Fruit fly (Drosophila melanogaster) whole organism, wandering third instar larva: ENCODE measurements around the gene slmo.
A peak's percentile ranks its signal among the peaks of the same experiment; 100 is the strongest.

Experiments used
- CG9705 ChIP-seq: fragments of 200-800 bp; sonication (Bioruptor generic); optimal IDR thresholded peaks from 2 replicates; lab custom pipeline; 2018; ENCODE audit warnings: missing biosample characterization, mild to moderate bottlenecking, missing genetic modification characterization
- CrebA ChIP-seq: fragments of 200-800 bp; sonication (Bioruptor generic); optimal IDR thresholded peaks from 2 replicates; lab custom pipeline; 2016; ENCODE audit warnings: missing biosample characterization, mild to moderate bottlenecking, missing genetic modification characterization, borderline replicate concordance
- Dfd ChIP-seq: fragments of >200 bp; optimal IDR thresholded peaks from 2 replicates; lab custom pipeline; 2017; ENCODE audit warnings: missing biosample characterization, missing genetic modification characterization
- Dif ChIP-seq: fragments of 200-275, 200-300 bp; sonication (Bioruptor generic); optimal IDR thresholded peaks from 2 replicates; lab custom pipeline; 2018; ENCODE audit warnings: missing biosample characterization, missing genetic modification characterization; ENCODE audit not compliant: partially characterized antibody
- GATAd ChIP-seq: sonication (Bioruptor generic); optimal IDR thresholded peaks from 2 replicates; lab custom pipeline; 2016; ENCODE audit warnings: missing biosample characterization, missing genetic modification characterization
- HLH106 ChIP-seq: fragments of 200-800 bp; optimal IDR thresholded peaks from 3 replicates; lab custom pipeline; 2019; ENCODE audit warnings: missing biosample characterization, mild to moderate bottlenecking, missing genetic modification characterization, moderate library complexity
- Hr83 ChIP-seq: fragments of 200-300 bp; sonication (Bioruptor generic); optimal IDR thresholded peaks from 2 replicates; lab custom pipeline; 2016; ENCODE audit warnings: missing biosample characterization, mild to moderate bottlenecking, missing genetic modification characterization, moderate library complexity; ENCODE audit not compliant: poor library complexity, severe bottlenecking
- Myc ChIP-seq: fragments of >200 bp; optimal IDR thresholded peaks from 2 replicates; lab custom pipeline; 2017
- OdsH ChIP-seq: fragments of 200-800 bp; sonication (Bioruptor generic); optimal IDR thresholded peaks from 2 replicates; lab custom pipeline; 2016; ENCODE audit warnings: missing biosample characterization, mild to moderate bottlenecking, missing genetic modification characterization
- Rel ChIP-seq, 2 experiments: fragments of 200-800 bp; sonication (Bioruptor generic) in 1 of 2; optimal IDR thresholded peaks; 2 replicates in 1 of 2; 3 replicates in 1 of 2; lab custom pipeline; 2016 to 2019; ENCODE audit warnings: mild to moderate bottlenecking in 2 of 2, missing biosample characterization in 2 of 2, missing genetic modification characterization in 2 of 2, moderate library complexity in 1 of 2
- Vsx2 ChIP-seq: fragments of 200-300, 225-300 bp; sonication (Bioruptor generic); optimal IDR thresholded peaks from 2 replicates; lab custom pipeline; 2018; ENCODE audit warnings: missing biosample characterization, missing genetic modification characterization; ENCODE audit not compliant: partially characterized antibody
- brk ChIP-seq: fragments of 200-800 bp; sonication (Bioruptor generic); optimal IDR thresholded peaks from 2 replicates; lab custom pipeline; 2016; ENCODE audit warnings: missing biosample characterization, mild to moderate bottlenecking, missing genetic modification characterization
- dl ChIP-seq, 2 experiments: fragments of 175-275, 200-275 bp in 1 of 2; fragments of 200-275 bp in 1 of 2; sonication (Bioruptor generic); optimal IDR thresholded peaks; lab custom pipeline; 2018; ENCODE audit warnings: mild to moderate bottlenecking in 2 of 2, missing biosample characterization in 2 of 2, missing genetic modification characterization in 2 of 2, moderate library complexity in 2 of 2; ENCODE audit not compliant: partially characterized antibody in 2 of 2, insufficient read depth in 1 of 2
- dmrt93B ChIP-seq: fragments of 200-800 bp; sonication (Bioruptor generic); optimal IDR thresholded peaks from 2 replicates; lab custom pipeline; 2018; ENCODE audit warnings: missing biosample characterization, mild to moderate bottlenecking, missing genetic modification characterization
- ey ChIP-seq: fragments of 200-800 bp; sonication (Bioruptor generic); optimal IDR thresholded peaks from 2 replicates; lab custom pipeline; 2016; ENCODE audit warnings: missing biosample characterization, missing genetic modification characterization
- foxo ChIP-seq, 2 experiments: fragments of 200-800 bp; sonication (Bioruptor generic); optimal IDR thresholded peaks; 2 replicates in 1 of 2; 3 replicates in 1 of 2; lab custom pipeline; 2016 to 2017; ENCODE audit warnings: missing biosample characterization in 2 of 2, missing genetic modification characterization in 2 of 2
- fru ChIP-seq: fragments of 200-800 bp; sonication (Bioruptor generic); optimal IDR thresholded peaks from 3 replicates; lab custom pipeline; 2016; ENCODE audit warnings: missing biosample characterization, mild to moderate bottlenecking, missing genetic modification characterization
- h ChIP-seq: fragments of 200-800 bp; sonication (Bioruptor generic); optimal IDR thresholded peaks from 3 replicates; lab custom pipeline; 2016; ENCODE audit warnings: missing biosample characterization, mild to moderate bottlenecking, missing genetic modification characterization
- jim ChIP-seq: fragments of 175-275, 200-325 bp; sonication (Bioruptor generic); optimal IDR thresholded peaks from 2 replicates; lab custom pipeline; 2016; ENCODE audit warnings: missing biosample characterization, mild to moderate bottlenecking, missing genetic modification characterization
- lola ChIP-seq: fragments of >200 bp; optimal IDR thresholded peaks from 2 replicates; lab custom pipeline; 2017; ENCODE audit warnings: missing biosample characterization, missing genetic modification characterization
- pan ChIP-seq: fragments of >200 bp; optimal IDR thresholded peaks from 2 replicates; lab custom pipeline; 2017
- rgr ChIP-seq: fragments of 200-800 bp; sonication (Bioruptor generic); optimal IDR thresholded peaks from 3 replicates; lab custom pipeline; 2016; ENCODE audit warnings: missing biosample characterization, mild to moderate bottlenecking, missing genetic modification characterization
- sage ChIP-seq: fragments of 200-800 bp; sonication (Bioruptor generic); optimal IDR thresholded peaks from 2 replicates; lab custom pipeline; 2016; ENCODE audit warnings: missing biosample characterization, mild to moderate bottlenecking, missing genetic modification characterization
- sv ChIP-seq: fragments of 200-800 bp; sonication (Bioruptor generic); optimal IDR thresholded peaks from 3 replicates; lab custom pipeline; 2016; ENCODE audit warnings: missing biosample characterization, missing genetic modification characterization
- tai ChIP-seq: sonication (Bioruptor generic); optimal IDR thresholded peaks from 2 replicates; lab custom pipeline; 2016; ENCODE audit warnings: missing biosample characterization, missing genetic modification characterization
- woc ChIP-seq: sonication (Bioruptor generic); optimal IDR thresholded peaks from 2 replicates; lab custom pipeline; 2016; ENCODE audit warnings: missing biosample characterization, mild to moderate bottlenecking, missing genetic modification characterization

Gene slmo

DNA sequence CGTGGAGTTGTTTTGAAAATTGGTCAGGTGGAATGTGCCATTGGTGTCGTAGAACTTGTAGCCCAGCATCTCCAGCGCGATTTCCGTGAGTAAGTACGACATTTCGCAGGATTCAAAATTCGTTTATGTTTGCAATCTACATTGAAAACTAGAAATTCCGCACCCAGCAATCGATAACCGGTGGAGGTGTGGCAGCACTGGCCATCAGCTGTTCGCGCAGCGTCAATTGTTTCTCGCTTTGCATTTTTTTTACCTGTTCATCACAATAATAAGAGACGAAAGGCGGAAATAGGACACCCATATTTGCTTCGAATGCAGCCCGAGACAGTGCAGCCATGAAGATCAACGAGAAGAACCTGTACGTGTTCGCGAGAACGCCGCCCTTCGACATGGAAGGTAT lies at the start of gene slmo, which contains the start of gene CG34179:
Gene slmo (minus strand): TSS at position 165 of the 400 bp plus-strand sequence.
Gene CG34179 (minus strand): TSS at position 165 of the 400 bp plus-strand sequence.
- TF ChIP-seq foxo (GFP tag; optimal IDR thresholded peaks at IDR 0.05; lab: Kevin White, UChicago) (no peak), Vsx2 (GFP tag; lab: Kevin White, UChicago) (no peak), Rel (GFP tag; optimal IDR thresholded peaks at IDR 0.05; lab: Kevin White, UChicago) (no peak), Rel (tag; optimal IDR thresholded peaks at IDR 0.05; lab: Kevin White, UChicago) (no peak), fru (GFP tag; lab: Kevin White, UChicago) (no peak), Hr83 (GFP tag; lab: Kevin White, UChicago) (no peak), Dfd (GFP tag; lab: Kevin White, UChicago) (no peak), CrebA (GFP tag; lab: Kevin White, UChicago) (no peak), Myc (lab: Kevin White, UChicago) (no peak), jim (GFP tag; lab: Kevin White, UChicago) (no peak), woc (GFP tag; lab: Kevin White, UChicago) (no peak), CG9705 (GFP tag; lab: Kevin White, UChicago) (no peak), HLH106 (tag; lab: Kevin White, UChicago) (no peak), h (GFP tag; lab: Kevin White, UChicago) (no peak), brk (GFP tag; lab: Kevin White, UChicago) (no peak), dmrt93B (no peak), rgr (GFP tag; lab: Kevin White, UChicago) (no peak), tai (GFP tag; lab: Kevin White, UChicago) (no peak)
- TF ChIP-seq, all 38 proteins: peak for 0

DNA sequence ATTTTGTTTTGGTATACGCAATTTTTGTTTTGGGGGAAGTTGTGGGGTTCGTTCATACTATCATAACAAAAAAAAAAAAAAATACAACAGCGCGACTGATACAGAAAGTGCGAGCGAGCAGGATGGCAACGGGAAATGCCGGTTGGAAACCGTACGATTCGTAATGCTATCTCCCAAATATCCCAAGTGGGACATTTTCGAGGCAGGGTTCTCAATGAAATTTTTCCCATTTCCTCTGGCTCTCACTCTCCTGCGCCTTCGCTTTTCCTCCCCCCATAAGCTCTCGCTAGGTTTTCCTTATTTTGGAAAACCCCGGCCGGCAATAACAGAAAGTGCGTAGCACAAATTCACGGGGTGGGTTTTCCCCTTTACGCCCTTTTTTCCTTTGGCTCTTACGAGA lies 43.8 kb upstream of the slmo start:
- no peak for TF ChIP-seq Dif (GFP tag; lab: Kevin White, UChicago)
- no peak for TF ChIP-seq CG9705 (GFP tag; lab: Kevin White, UChicago)
- TF ChIP-seq pan (lab: Kevin White, UChicago) = no peak
- TF ChIP-seq OdsH (GFP tag; lab: Kevin White, UChicago) = no peak

DNA sequence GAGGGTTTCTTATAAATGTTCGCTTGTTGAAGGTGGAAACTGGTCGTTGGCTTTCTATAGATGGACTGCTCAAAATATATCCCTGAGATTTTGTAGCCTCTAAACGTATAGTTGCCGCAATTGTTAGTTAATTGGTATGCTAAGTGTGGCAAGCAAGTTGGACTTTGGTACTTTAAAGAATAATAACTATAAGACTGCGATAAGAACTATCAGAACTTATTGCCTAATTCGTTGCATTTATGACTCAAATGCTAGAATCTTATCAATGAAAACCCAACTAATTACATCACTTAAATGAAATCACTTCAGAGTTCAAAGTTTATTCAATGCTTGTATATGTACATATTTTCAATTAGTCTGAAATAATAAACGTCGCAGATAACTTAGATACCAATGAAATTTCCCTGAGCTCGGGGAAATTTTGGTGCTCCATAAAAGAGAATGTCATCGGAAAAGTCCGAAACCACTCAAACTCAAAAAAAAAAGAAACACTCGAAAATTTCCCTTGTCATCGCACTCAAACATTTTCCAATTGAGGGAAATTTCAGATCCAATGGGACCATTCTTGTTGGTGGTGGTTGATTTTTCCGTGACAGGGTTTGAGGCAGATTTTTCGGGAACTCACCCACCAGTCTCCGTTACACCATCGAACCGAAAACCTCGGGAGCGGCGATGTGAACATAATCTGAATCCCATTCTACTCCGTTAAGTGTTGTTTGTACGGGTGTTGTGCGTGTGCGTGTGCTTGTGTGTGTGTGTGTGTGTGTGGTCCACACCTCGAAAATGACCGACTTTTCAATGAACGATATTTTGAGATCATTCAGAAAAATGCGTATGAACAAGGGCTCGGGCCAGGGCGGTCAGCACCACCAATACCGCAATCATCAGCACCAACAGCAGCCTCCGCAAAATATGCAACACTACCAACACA lies 42.5 kb upstream of the slmo start, which contains the start of gene CG45075:
Gene CG45075 (plus strand): TSS at position 627 of the 931 bp plus-strand sequence.
- TF ChIP-seq Myc (lab: Kevin White, UChicago) = no peak
- peak; percentile 29 for TF ChIP-seq Dfd (GFP tag; lab: Kevin White, UChicago)

DNA sequence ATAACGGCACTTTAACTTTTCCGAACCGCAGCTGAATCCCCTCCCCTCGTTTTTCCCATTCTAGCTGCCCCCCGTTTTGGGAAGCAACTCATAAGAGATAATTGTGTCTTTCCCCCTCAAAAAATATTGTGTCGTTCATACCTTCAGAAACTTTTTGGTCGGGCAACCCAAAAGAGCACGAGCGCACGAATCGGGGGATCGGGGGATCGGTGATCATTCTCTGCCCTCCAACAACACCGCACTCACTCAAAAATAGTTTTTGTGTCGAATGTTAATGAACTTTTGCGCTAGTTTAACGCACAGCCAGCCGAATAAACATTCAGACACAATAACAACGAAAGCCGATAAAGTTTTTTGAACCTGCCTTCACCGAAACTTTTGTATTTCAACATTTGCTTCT lies 41.9 kb upstream of the slmo start:
- TF ChIP-seq sage (GFP tag; lab: Kevin White, UChicago) = no peak
- TF ChIP-seq sv (GFP tag; lab: Kevin White, UChicago) = no peak
- TF ChIP-seq CrebA (GFP tag; lab: Kevin White, UChicago) = no peak
- no peak for TF ChIP-seq lola (GFP tag; lab: Kevin White, UChicago)
- no peak for TF ChIP-seq dl (GFP tag; optimal IDR thresholded peaks at IDR 0.05; lab: Kevin White, UChicago; ENCODE audit: insufficient read depth in 1 of 2, partially characterized antibody in 2 of 2)
- TF ChIP-seq dmrt93B = no peak
- TF ChIP-seq ey (GFP tag; lab: Kevin White, UChicago) = no peak
- no peak for TF ChIP-seq Rel (GFP tag; optimal IDR thresholded peaks at IDR 0.05; lab: Kevin White, UChicago)
- TF ChIP-seq Rel (tag; optimal IDR thresholded peaks at IDR 0.05; lab: Kevin White, UChicago) = peak; percentile 82

DNA sequence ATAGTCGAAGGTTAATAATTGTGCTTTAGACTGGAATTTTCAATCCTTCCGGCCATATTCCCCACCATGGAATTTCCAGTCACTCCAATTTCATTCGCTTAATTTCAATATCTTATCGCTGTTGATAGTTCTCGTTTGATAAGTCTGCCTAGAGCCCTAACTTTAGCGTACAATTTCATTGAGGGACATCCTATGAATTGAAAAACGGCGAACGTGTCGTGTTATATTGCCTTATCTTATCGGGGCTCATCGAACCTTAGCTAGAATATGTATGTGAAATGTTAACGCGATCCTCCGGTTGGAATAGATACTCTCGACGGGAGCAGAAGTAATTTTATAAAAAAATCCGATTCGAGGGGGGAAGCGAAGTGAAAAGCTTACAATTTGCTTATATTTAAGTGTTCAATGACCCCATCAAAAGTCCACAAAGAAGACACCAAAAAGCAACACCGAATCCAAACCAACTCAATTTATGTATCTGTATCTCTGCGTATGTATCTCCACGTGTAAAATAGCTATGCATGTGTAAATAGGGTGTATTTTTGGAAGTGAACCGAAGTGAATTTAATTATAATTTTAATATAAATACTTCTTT lies 41.2 kb upstream of the slmo start:
- TF ChIP-seq Rel (GFP tag; optimal IDR thresholded peaks at IDR 0.05; lab: Kevin White, UChicago) = no peak
- TF ChIP-seq Rel (tag; optimal IDR thresholded peaks at IDR 0.05; lab: Kevin White, UChicago) = peak; percentile 88
- TF ChIP-seq GATAd = no peak
